Fruit fly (Drosophila melanogaster): ENCODE data around the gene Pus1.

Pus1 gene

DNA sequence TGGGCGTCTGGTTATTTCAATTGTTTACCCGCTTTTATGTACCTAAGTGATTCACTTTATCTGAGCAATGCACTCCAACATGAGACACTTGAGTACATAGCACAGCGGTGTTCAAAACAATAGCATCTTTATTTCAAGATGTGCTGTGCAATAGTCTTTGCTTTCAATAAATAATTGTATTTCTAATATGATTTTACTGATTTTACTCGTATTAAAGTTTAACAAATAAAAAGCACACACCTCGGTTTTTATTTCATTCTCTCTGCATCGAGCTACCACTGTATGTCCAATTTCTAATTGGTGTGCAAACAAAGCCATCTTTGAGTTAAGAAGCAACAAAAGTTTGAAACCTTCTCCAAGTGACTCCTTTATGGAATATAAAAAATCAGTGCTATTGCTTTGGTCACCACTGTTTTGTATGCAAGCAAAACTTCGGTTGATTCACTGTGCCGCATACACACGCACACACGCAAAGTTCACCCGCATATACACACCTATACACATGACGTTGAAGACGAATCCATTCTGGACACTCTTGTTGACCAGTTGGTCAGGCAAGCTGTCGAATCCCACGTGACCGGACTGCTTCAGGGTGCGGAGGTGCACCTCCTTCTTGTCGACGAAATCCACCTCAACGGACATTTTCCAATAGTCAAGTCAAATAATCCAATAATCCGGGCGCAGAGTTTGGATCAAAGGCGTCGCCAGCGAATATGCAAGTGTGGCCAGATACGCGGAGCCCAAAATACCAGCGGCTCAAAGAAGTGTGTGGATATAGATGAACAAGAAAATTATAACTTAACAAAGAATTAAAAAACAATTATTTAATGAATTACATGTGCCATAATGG is 4.6 kb downstream of the Pus1 start, which contains the start of gene Septin2:
Gene Septin2 (minus strand): TSS at position 727 of the 850 bp plus-strand sequence.
- peak; percentile 67 for TF ChIP-seq corto (GFP tag; optimal IDR thresholded peaks at IDR 0.05)
- TF ChIP-seq CG17829 (tag; optimal IDR thresholded peaks at IDR 0.05) = peak; percentile 82
- TF ChIP-seq tin (GFP tag; optimal IDR thresholded peaks at IDR 0.05) = peak; percentile 82
- peak; percentile 86 for TF ChIP-seq Med (GFP tag)
- TF ChIP-seq pzg (GFP tag; optimal IDR thresholded peaks at IDR 0.05) = peak; percentile 44
- TF ChIP-seq CG18476 (GFP tag; optimal IDR thresholded peaks at IDR 0.05) = peak; percentile 81
- TF ChIP-seq unc-4 (GFP tag; IDR thresholded peaks at IDR 0.05; ENCODE audit: partially characterized antibody) = 0 out of 2 replicates have a peak, but pooled peaks have one; percentile 32
- TF ChIP-seq CG8924 (tag; optimal IDR thresholded peaks at IDR 0.05) = peak; percentile 86
- no peak for TF ChIP-seq CG9876 (GFP tag; optimal IDR thresholded peaks at IDR 0.05)
- TF ChIP-seq lilli (GFP tag; optimal IDR thresholded peaks at IDR 0.05) = peak; percentile 66
- 0 out of 3 replicates have a peak, but pooled peaks have one; percentile 31 for TF ChIP-seq CG2889 (GFP tag; IDR thresholded peaks at IDR 0.05)
- TF ChIP-seq Sin3A (optimal IDR thresholded peaks at IDR 0.05) = peak; percentile 58
- peak; percentile 68 for TF ChIP-seq caup (GFP tag; optimal IDR thresholded peaks at IDR 0.05; ENCODE audit: severe bottlenecking)
- TF ChIP-seq cato (GFP tag; optimal IDR thresholded peaks at IDR 0.05; ENCODE audit: borderline replicate concordance) = peak; percentile 76
- TF ChIP-seq crol (GFP tag; IDR thresholded peaks at IDR 0.05) = 0 out of 2 replicates have a peak, but pooled peaks have one; percentile 8
- no peak for TF ChIP-seq sqz (GFP tag; optimal IDR thresholded peaks at IDR 0.05)
- peak; percentile 80 for TF ChIP-seq CG18619 (GFP tag; optimal IDR thresholded peaks at IDR 0.05)
- peak; percentile 86 for TF ChIP-seq phol (tag; optimal IDR thresholded peaks at IDR 0.05)
- peak; percentile 59 for TF ChIP-seq CG14667 (GFP tag; IDR thresholded peaks at IDR 0.05)
- TF ChIP-seq peb (GFP tag; IDR thresholded peaks at IDR 0.05) = 0 out of 2 replicates have a peak, but pooled peaks have one; percentile 15
- no peak for TF ChIP-seq CG6791 (GFP tag; IDR thresholded peaks at IDR 0.05; ENCODE audit: partially characterized antibody)
- peak; percentile 69 for TF ChIP-seq ind (GFP tag; optimal IDR thresholded peaks at IDR 0.05)
- TF ChIP-seq Bteb2 (GFP tag; optimal IDR thresholded peaks at IDR 0.05) = peak; percentile 6
- peak; percentile 4 to 85 for TF ChIP-seq Hr51 (GFP tag; optimal IDR thresholded peaks at IDR 0.05)
- no peak for TF ChIP-seq p53 (GFP tag; optimal IDR thresholded peaks at IDR 0.05)
- peak; percentile 82 for TF ChIP-seq lab (GFP tag; optimal IDR thresholded peaks at IDR 0.05)
- TF ChIP-seq CG11398 (GFP tag; optimal IDR thresholded peaks at IDR 0.05) = peak; percentile 24
- no peak for TF ChIP-seq CG43689 (GFP tag; IDR thresholded peaks at IDR 0.05)
- TF ChIP-seq CG12391 (tag; optimal IDR thresholded peaks at IDR 0.05) = peak; percentile 76
- TF ChIP-seq Myb (GFP tag; optimal IDR thresholded peaks at IDR 0.05) = peak; percentile 17
- TF ChIP-seq btn (GFP tag; optimal IDR thresholded peaks at IDR 0.05) = peak; percentile 56
- peak; percentile 75 for TF ChIP-seq CG5180 (GFP tag; optimal IDR thresholded peaks at IDR 0.05)
- peak; percentile 85 for TF ChIP-seq CG14710 (tag; optimal IDR thresholded peaks at IDR 0.05)
- no peak for TF ChIP-seq CG12769 (tag; optimal IDR thresholded peaks at IDR 0.05)
- TF ChIP-seq CG10274 (GFP tag; optimal IDR thresholded peaks at IDR 0.05) = peak; percentile 33
- peak; percentile 44 for TF ChIP-seq CG2116 (GFP tag; optimal IDR thresholded peaks at IDR 0.05)
- peak; percentile 83 for TF ChIP-seq nom (GFP tag; optimal IDR thresholded peaks at IDR 0.05)
- peak; percentile 75 for TF ChIP-seq CG11723 (GFP tag; optimal IDR thresholded peaks at IDR 0.05)
- TF ChIP-seq CG31224 (GFP tag; IDR thresholded peaks at IDR 0.05) = no peak
- peak; percentile 23 for TF ChIP-seq sug (tag; optimal IDR thresholded peaks at IDR 0.05)
- peak; percentile 75 for TF ChIP-seq bcd (GFP tag; optimal IDR thresholded peaks at IDR 0.05)
- peak; percentile 71 for TF ChIP-seq kni (GFP tag; optimal IDR thresholded peaks at IDR 0.05)
- peak; percentile 49 for TF ChIP-seq ems (GFP tag; optimal IDR thresholded peaks at IDR 0.05)
- TF ChIP-seq Max (GFP tag; optimal IDR thresholded peaks at IDR 0.05) = peak; percentile 81
- peak; percentile 64 for TF ChIP-seq NfI (GFP tag; optimal IDR thresholded peaks at IDR 0.05)
- no peak for TF ChIP-seq h (optimal IDR thresholded peaks at IDR 0.05)
- TF ChIP-seq CG3407 (GFP tag; optimal IDR thresholded peaks at IDR 0.05) = peak; percentile 81
- TF ChIP-seq CG3726 (GFP tag; IDR thresholded peaks at IDR 0.05) = no peak

All from whole organism, embryonic.